Fruit fly (Drosophila melanogaster): Measurements from ENCODE around the gene CG13731.

DNA sequence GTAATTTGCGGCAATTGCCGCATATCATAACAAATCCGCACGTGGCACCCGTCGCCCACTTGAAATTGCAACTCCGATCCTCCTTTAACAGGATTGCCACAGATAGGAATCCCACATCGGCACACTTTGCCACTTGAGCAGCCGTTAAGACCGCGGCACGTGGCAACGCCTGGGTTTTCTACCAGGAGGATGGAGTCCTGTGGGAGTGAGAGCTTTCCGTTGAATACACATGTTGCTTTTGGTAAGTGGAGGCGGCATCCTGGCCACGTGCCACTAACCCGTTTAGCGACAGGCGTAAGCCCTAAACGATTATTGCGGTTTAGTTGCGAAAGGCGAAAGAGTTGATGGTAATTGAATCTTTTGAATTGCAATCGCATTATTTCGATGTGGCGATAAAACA, 30.3 kb downstream of the CG13731 start:
- TF ChIP-seq CG5204 (GFP tag; optimal IDR thresholded peaks at IDR 0.05) (no peak), CG1620 (GFP tag; optimal IDR thresholded peaks at IDR 0.05) (no peak), ovo (GFP tag; optimal IDR thresholded peaks at IDR 0.05) (no peak), tj (GFP tag; optimal IDR thresholded peaks at IDR 0.05) (no peak), CG12768 (GFP tag; optimal IDR thresholded peaks at IDR 0.05) (no peak), Crg-1 (GFP tag; optimal IDR thresholded peaks at IDR 0.05) (no peak), Hr96 (GFP tag; optimal IDR thresholded peaks at IDR 0.05) (no peak), bab1 (GFP tag; optimal IDR thresholded peaks at IDR 0.05) (no peak), Clk (GFP tag; optimal IDR thresholded peaks at IDR 0.05) (no peak), CG11617 (GFP tag; optimal IDR thresholded peaks at IDR 0.05) (no peak), kay (GFP tag; ENCODE audit: borderline replicate concordance) (no peak)

Data from whole organism, adult.